Worm (Caenorhabditis elegans) whole organism, L1 larva: ENCODE measurements around the gene K01D12.5.

ENCODE experiments used
- C04F5.9 ChIP-seq: sonication (generic microtip); optimal IDR thresholded peaks from 2 replicates; lab custom pipeline; 2016; ENCODE audit warnings: missing genetic modification characterization, missing compliant biosample characterization
- C34B4.2 ChIP-seq: sonication (generic microtip); optimal IDR thresholded peaks from 2 replicates; lab custom pipeline; 2017; ENCODE audit warnings: mild to moderate bottlenecking, missing genetic modification characterization, missing compliant biosample characterization
- ama-1 ChIP-seq: fragments of 150-350 bp; optimal IDR thresholded peaks from 2 replicates; lab custom pipeline; 2014
- fkh-10 ChIP-seq: sonication (generic microtip); optimal IDR thresholded peaks from 2 replicates; lab custom pipeline; 2017; ENCODE audit warnings: missing biosample characterization, missing genetic modification reagents, missing genetic modification characterization
- isw-1 ChIP-seq: fragments of 200-800 bp; sonication (Bioruptor generic); IDR thresholded peaks from 2 replicates; pipeline ENCODE4 v1.3.6; 2022; ENCODE audit warnings: missing genetic modification characterization, missing compliant biosample characterization
- nhr-11 ChIP-seq: fragments of 150-350 bp; optimal IDR thresholded peaks from 2 replicates; lab custom pipeline; 2014; ENCODE audit warnings: missing biosample characterization, missing genetic modification characterization
- nhr-76 ChIP-seq: sonication (generic microtip); optimal IDR thresholded peaks from 2 replicates; lab custom pipeline; 2017; ENCODE audit warnings: missing biosample characterization, missing genetic modification characterization
- pqm-1 ChIP-seq: sonication (generic microtip); optimal IDR thresholded peaks from 3 replicates; lab custom pipeline; 2017; ENCODE audit warnings: missing biosample characterization, missing genetic modification characterization
- tbx-2 ChIP-seq: sonication (generic microtip); optimal IDR thresholded peaks from 2 replicates; lab custom pipeline; 2016; ENCODE audit warnings: missing genetic modification characterization, missing compliant biosample characterization

- TF ChIP-seq isw-1 (no peak), nhr-11 (tag; lab: Kevin White, UChicago) (no peak), C04F5.9 (tag; lab: Kevin White, UChicago) (no peak), fkh-10 (GFP tag; lab: Kevin White, UChicago) (no peak), tbx-2 (no peak), C34B4.2 (tag; lab: Kevin White, UChicago) (no peak), ama-1 (lab: Kevin White, UChicago) (no peak), pqm-1 (tag; lab: Kevin White, UChicago) (no peak), nhr-76 (tag; lab: Kevin White, UChicago) (no peak)
Observed at ce11 chrV:12358347-12358746, 39.3 kb upstream of the K01D12.5 start, which contains the start of gene F23H12.5.
